Worm (Caenorhabditis elegans) whole organism, L2 larva: Measurements from ENCODE around the gene C13G5.2.
A peak's percentile ranks its signal among the peaks of the same experiment; 100 is the strongest.

ENCODE experiments used
- C34F6.9 ChIP-seq: fragments of 150-350 bp; optimal IDR thresholded peaks from 2 replicates; lab custom pipeline; 2014; ENCODE audit warnings: missing biosample characterization, missing genetic modification characterization
- R02D3.7 ChIP-seq: fragments of 150-350 bp; optimal IDR thresholded peaks from 2 replicates; lab custom pipeline; 2014; ENCODE audit warnings: missing biosample characterization, missing genetic modification characterization
- Y55F3AM.14 ChIP-seq: fragments of 200-800 bp; sonication (Bioruptor generic); optimal IDR thresholded peaks from 2 replicates; lab custom pipeline; 2018; ENCODE audit warnings: mild to moderate bottlenecking, missing genetic modification characterization, missing compliant biosample characterization
- aly-2 ChIP-seq: fragments of 150-350 bp; optimal IDR thresholded peaks from 2 replicates; lab custom pipeline; 2014; ENCODE audit warnings: missing biosample characterization, missing genetic modification characterization
- ama-1 ChIP-seq: fragments of 150-350 bp; optimal IDR thresholded peaks from 2 replicates; lab custom pipeline; 2018; ENCODE audit warnings: inconsistent platforms
- blmp-1 ChIP-seq: sonication (generic microtip); optimal IDR thresholded peaks from 2 replicates; lab custom pipeline; 2017; ENCODE audit warnings: missing genetic modification characterization, mild to moderate bottlenecking, missing compliant biosample characterization, antibody characterized with exemption, moderate library complexity; ENCODE audit not compliant: insufficient read depth
- ceh-16 ChIP-seq: fragments of 150-350 bp; optimal IDR thresholded peaks from 2 replicates; lab custom pipeline; 2014; ENCODE audit warnings: missing biosample characterization, missing genetic modification characterization
- ceh-82 ChIP-seq: fragments of 150-350 bp; optimal IDR thresholded peaks from 2 replicates; lab custom pipeline; 2014; ENCODE audit warnings: missing biosample characterization, missing genetic modification characterization
- egl-27 ChIP-seq: sonication (generic microtip); optimal IDR thresholded peaks from 3 replicates; lab custom pipeline; 2017; ENCODE audit warnings: missing biosample characterization, missing genetic modification reagents, missing genetic modification characterization
- elt-1 ChIP-seq: fragments of 150-350 bp; optimal IDR thresholded peaks from 2 replicates; lab custom pipeline; 2014; ENCODE audit warnings: missing biosample characterization, missing genetic modification characterization
- elt-3 ChIP-seq: sonication (generic microtip); optimal IDR thresholded peaks from 2 replicates; lab custom pipeline; 2017; ENCODE audit warnings: missing biosample characterization, missing genetic modification characterization
- gmeb-1 ChIP-seq: fragments of 150-350 bp; optimal IDR thresholded peaks from 2 replicates; lab custom pipeline; 2014; ENCODE audit warnings: missing biosample characterization, missing genetic modification characterization
- lin-11 ChIP-seq: fragments of 150-350 bp; sonication (generic microtip); optimal IDR thresholded peaks from 2 replicates; lab custom pipeline; 2014; ENCODE audit warnings: missing biosample characterization, missing genetic modification characterization, inconsistent platforms, mixed read lengths
- lin-13 ChIP-seq: fragments of 150-350 bp; optimal IDR thresholded peaks from 2 replicates; lab custom pipeline; 2014; ENCODE audit warnings: missing biosample characterization, missing genetic modification reagents, missing genetic modification characterization
- mdl-1 ChIP-seq, 2 experiments: fragments of 150-350 bp in 1 of 2; sonication (generic microtip) in 1 of 2; optimal IDR thresholded peaks; 2 replicates each; lab custom pipeline; 2017; ENCODE audit warnings: missing biosample characterization in 2 of 2, missing genetic modification characterization in 2 of 2
- nhr-10 ChIP-seq: sonication (generic microtip); optimal IDR thresholded peaks from 2 replicates; lab custom pipeline; 2017; ENCODE audit warnings: missing biosample characterization, missing genetic modification characterization
- nhr-11 ChIP-seq: fragments of 150-350 bp; optimal IDR thresholded peaks from 2 replicates; lab custom pipeline; 2014; ENCODE audit warnings: missing biosample characterization, missing genetic modification characterization
- nhr-21 ChIP-seq: fragments of 150-350 bp; optimal IDR thresholded peaks from 2 replicates; lab custom pipeline; 2014; ENCODE audit warnings: missing biosample characterization, missing genetic modification characterization
- nhr-23 ChIP-seq: fragments of 150-350 bp; optimal IDR thresholded peaks from 2 replicates; lab custom pipeline; 2014; ENCODE audit warnings: missing biosample characterization, missing genetic modification reagents, missing genetic modification characterization
- nhr-25 ChIP-seq: fragments of 150-350 bp; sonication (generic microtip); optimal IDR thresholded peaks from 3 replicates; lab custom pipeline; 2014; ENCODE audit warnings: missing biosample characterization, missing genetic modification characterization
- nhr-6 ChIP-seq: fragments of 150-350 bp; optimal IDR thresholded peaks from 2 replicates; lab custom pipeline; 2014; ENCODE audit warnings: missing biosample characterization, missing genetic modification characterization
- nhr-77 ChIP-seq: fragments of 150-350 bp; optimal IDR thresholded peaks from 2 replicates; lab custom pipeline; 2014; ENCODE audit warnings: missing biosample characterization, missing genetic modification characterization
- peb-1 ChIP-seq: fragments of 150-350 bp; optimal IDR thresholded peaks from 2 replicates; lab custom pipeline; 2014; ENCODE audit warnings: missing biosample characterization, missing genetic modification characterization
- sem-4 ChIP-seq: fragments of 150-350 bp; optimal IDR thresholded peaks from 2 replicates; lab custom pipeline; 2014; ENCODE audit warnings: missing biosample characterization, missing genetic modification reagents, missing genetic modification characterization
- sma-3 ChIP-seq: sonication (generic microtip); optimal IDR thresholded peaks from 2 replicates; lab custom pipeline; 2016; ENCODE audit warnings: missing genetic modification reagents, missing genetic modification characterization, missing compliant biosample characterization
- sma-9 ChIP-seq, 2 experiments: fragments of 150-350 bp in 1 of 2; sonication (generic microtip) in 1 of 2; optimal IDR thresholded peaks; 2 replicates each; lab custom pipeline; 2014 to 2016; ENCODE audit warnings: missing genetic modification characterization in 2 of 2, mild to moderate bottlenecking in 1 of 2, missing biosample characterization in 1 of 2, missing compliant biosample characterization in 1 of 2, missing genetic modification reagents in 1 of 2, moderate library complexity in 1 of 2
- snpc-4 ChIP-seq: fragments of 150-350 bp; optimal IDR thresholded peaks from 2 replicates; lab custom pipeline; 2014; ENCODE audit warnings: missing biosample characterization, missing genetic modification characterization
- unc-55 ChIP-seq: fragments of 150-350 bp; sonication (generic microtip); optimal IDR thresholded peaks from 3 replicates; lab custom pipeline; 2014; ENCODE audit warnings: missing biosample characterization, missing genetic modification reagents, missing genetic modification characterization
- unc-62 ChIP-seq: fragments of 150-350 bp; optimal IDR thresholded peaks from 2 replicates; lab custom pipeline; 2014; ENCODE audit warnings: missing biosample characterization, missing genetic modification reagents, missing genetic modification characterization
- zag-1 ChIP-seq: fragments of 150-350 bp; optimal IDR thresholded peaks from 2 replicates; lab custom pipeline; 2014; ENCODE audit warnings: missing biosample characterization, missing genetic modification characterization
- ztf-4 ChIP-seq: fragments of 150-350 bp; optimal IDR thresholded peaks from 2 replicates; lab custom pipeline; 2014; ENCODE audit warnings: missing biosample characterization, missing genetic modification characterization

The C13G5.2 gene

DNA sequence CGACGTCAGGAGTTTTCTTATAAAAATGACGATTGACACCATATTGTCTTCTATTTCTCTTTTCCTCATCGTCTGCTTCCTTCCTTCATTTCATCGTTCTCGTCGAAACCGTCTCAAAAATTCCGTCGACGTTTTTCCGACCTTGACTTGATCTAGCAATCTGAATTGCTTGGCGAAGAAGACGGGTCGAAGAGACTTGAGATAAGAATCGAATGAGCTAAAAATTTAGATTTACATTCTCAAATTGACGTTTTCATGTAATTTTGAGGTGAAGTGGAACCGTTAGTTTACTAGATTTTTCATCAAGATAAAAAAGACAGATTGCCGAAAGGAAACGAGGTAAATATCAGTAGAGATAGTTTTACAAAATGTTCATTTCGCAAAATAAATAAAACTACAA lies 40.7 kb downstream of the C13G5.2 start:
- TF ChIP-seq mdl-1 (tag; optimal IDR thresholded peaks at IDR 0.05; lab: Kevin White, UChicago), result no peak
- no peak for TF ChIP-seq nhr-23 (tag; lab: Kevin White, UChicago)
- TF ChIP-seq gmeb-1 (tag; lab: Kevin White, UChicago), result no peak
- TF ChIP-seq elt-1 (tag; lab: Kevin White, UChicago), result no peak
- TF ChIP-seq aly-2, result no peak
- no peak for TF ChIP-seq nhr-10 (tag; lab: Kevin White, UChicago)
- TF ChIP-seq lin-13 (GFP tag; lab: Kevin White, UChicago), result no peak
- no peak for TF ChIP-seq ama-1
- TF ChIP-seq unc-62 (GFP tag; lab: Kevin White, UChicago), result no peak
- TF ChIP-seq ceh-82 (tag; lab: Kevin White, UChicago), result no peak
- TF ChIP-seq nhr-6 (tag; lab: Kevin White, UChicago), result peak; percentile 2
- TF ChIP-seq egl-27 (tag; lab: Kevin White, UChicago), result peak; percentile 22
- TF ChIP-seq nhr-25 (tag; lab: Kevin White, UChicago), result peak; percentile 74
- TF ChIP-seq nhr-77 (tag; lab: Kevin White, UChicago), result no peak
- no peak for TF ChIP-seq blmp-1
- TF ChIP-seq sma-3 (GFP tag; lab: Kevin White, UChicago), result no peak
- TF ChIP-seq ceh-16 (tag; lab: Kevin White, UChicago), result peak; percentile 71
- peak; percentile 7 for TF ChIP-seq sma-9 (GFP tag; optimal IDR thresholded peaks at IDR 0.05; lab: Kevin White, UChicago)
- TF ChIP-seq sma-9 (tag; optimal IDR thresholded peaks at IDR 0.05; lab: Kevin White, UChicago), result no peak

DNA sequence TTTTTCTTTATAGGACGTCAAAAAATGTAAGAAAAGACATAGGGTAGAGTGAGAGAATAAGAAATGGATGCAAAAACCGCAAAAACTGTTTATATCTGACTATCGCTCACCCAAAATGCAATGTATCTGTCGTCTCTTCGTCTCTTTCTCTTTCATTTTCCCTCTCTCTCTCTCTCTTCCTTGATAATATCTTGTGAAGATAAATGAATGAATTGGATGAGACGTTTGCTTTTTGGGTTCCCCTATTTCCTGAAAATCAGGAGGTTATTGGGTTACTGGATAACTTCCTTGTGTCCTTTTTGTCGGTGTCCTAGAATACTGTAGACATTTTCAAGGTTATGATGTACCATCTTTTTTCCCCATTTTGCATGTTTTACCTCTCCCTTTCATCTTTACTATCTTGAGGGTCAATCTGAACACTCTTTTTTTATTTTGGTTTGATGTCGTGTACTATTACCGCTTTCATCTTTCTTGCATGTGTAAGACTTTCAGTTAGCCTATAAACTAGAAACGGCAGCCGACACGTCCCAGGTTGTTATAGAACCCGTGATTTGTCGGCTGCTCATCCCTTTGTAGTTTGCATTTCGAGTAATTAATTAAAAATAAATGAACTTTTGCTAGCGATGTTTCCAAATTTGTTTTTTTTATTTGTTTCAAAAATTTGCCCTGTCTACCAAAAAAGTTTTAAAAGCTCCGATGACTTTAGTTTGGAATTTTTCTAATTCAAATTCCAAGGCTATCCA lies 42.7 kb downstream of the C13G5.2 start:
- peak; percentile 47 for TF ChIP-seq nhr-25 (tag; lab: Kevin White, UChicago)
- TF ChIP-seq ama-1, result no peak
- TF ChIP-seq snpc-4, result peak; percentile 84
- TF ChIP-seq ceh-16 (tag; lab: Kevin White, UChicago), result peak; percentile 32
- TF ChIP-seq nhr-77 (tag; lab: Kevin White, UChicago), result no peak
- no peak for TF ChIP-seq R02D3.7
- TF ChIP-seq nhr-11 (tag; lab: Kevin White, UChicago), result no peak
- TF ChIP-seq peb-1, result no peak
- peak; percentile 34 for TF ChIP-seq egl-27 (tag; lab: Kevin White, UChicago)

DNA sequence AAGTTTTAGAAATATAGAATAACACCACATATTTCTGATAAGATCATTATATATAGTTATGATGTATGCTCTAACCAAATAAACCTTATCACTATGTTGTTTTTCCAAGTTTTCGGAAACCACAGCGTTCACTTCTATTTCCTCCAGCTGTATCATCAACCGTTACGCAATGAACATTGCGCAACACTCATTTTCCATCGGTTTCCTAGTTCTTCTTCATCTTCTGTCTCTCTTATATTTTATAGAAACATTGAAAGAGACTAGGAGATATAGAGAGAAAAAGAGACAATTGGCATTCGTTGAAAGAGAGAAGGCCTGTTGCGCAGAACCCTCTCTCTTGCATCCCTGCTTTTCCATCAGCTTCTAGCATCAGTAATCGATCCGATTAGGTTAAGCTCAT lies 44.0 kb downstream of the C13G5.2 start:
- TF ChIP-seq egl-27 (tag; lab: Kevin White, UChicago) (peak; percentile 15), elt-1 (tag; lab: Kevin White, UChicago) (no peak), nhr-25 (tag; lab: Kevin White, UChicago) (no peak), sma-3 (GFP tag; lab: Kevin White, UChicago) (no peak), Y55F3AM.14 (no peak), nhr-77 (tag; lab: Kevin White, UChicago) (no peak), C34F6.9 (no peak), nhr-21 (tag; lab: Kevin White, UChicago) (peak; percentile 34), mdl-1 (tag; optimal IDR thresholded peaks at IDR 0.05; lab: Kevin White, UChicago) (no peak)

DNA sequence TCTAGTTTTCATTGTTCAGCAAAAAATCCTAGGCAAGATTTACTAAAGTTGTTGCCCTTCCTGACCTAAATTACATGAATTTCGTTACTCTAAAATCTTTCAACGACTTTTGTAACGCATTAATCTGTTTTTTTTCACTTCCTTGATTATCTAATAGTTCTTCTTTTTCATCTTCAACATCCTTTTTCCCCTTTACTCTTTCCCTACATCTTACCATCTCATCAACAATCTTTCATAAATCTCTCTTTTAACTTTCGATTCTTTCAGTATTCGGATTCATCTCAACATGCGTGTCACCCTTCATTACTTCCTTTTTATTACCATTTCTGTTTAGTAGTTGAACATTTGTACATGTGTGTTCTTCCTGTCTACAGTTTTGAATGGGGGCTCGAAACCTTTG lies 44.4 kb downstream of the C13G5.2 start:
- TF ChIP-seq zag-1 (tag; lab: Kevin White, UChicago), result no peak
- peak; percentile 35 for TF ChIP-seq elt-1 (tag; lab: Kevin White, UChicago)
- TF ChIP-seq blmp-1, result peak; percentile 68

DNA sequence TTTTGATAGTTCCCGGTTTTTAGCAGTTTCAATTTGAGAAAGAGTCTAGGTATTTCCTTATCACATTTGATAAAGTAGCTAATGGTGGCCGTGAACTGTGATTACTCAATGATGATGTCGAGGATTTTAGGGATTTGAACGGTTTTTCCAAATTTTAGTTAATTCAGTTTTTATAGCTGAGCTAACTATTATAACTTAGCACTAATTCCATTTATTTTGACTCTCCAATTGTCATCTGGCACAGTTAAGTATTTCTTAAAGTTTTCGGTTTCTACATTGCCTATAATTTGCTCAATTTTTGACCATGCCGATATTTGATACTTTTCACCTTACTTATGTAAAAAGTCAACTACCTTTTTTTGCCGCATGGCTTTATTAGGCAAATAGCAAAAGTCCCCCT lies 45.0 kb downstream of the C13G5.2 start:
- TF ChIP-seq C34F6.9 (no peak), R02D3.7 (no peak), snpc-4 (no peak), sma-9 (GFP tag; optimal IDR thresholded peaks at IDR 0.05; lab: Kevin White, UChicago) (no peak), sma-9 (tag; optimal IDR thresholded peaks at IDR 0.05; lab: Kevin White, UChicago) (no peak), elt-3 (tag; lab: Kevin White, UChicago) (no peak), aly-2 (no peak)

DNA sequence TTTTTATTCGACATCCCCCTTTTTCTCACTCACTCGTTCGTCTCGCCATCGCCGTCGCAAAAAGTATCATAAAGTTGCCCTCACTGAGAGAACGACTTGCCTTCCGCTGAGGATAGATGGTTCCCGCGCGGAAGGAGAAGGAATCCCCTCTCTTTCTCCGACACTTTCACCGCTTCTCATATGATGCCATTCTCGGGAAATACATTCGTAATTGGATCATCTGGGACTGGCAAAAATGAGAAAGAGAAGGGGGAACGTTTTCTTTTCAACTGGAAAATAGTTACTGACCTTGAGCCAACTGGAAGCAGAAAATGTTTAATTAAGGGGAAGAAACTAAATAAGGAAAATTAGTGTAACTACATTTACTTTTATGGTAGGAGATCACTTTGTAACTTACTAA lies 46.4 kb downstream of the C13G5.2 start:
- TF ChIP-seq unc-55 (GFP tag; lab: Kevin White, UChicago) (no peak), blmp-1 (peak; percentile 49), lin-11 (tag; lab: Kevin White, UChicago) (no peak), sma-9 (GFP tag; optimal IDR thresholded peaks at IDR 0.05; lab: Kevin White, UChicago) (no peak), sma-9 (tag; optimal IDR thresholded peaks at IDR 0.05; lab: Kevin White, UChicago) (no peak), ztf-4 (no peak), nhr-25 (tag; lab: Kevin White, UChicago) (peak; percentile 35), peb-1 (no peak), sem-4 (tag; lab: Kevin White, UChicago) (no peak)
